Worm (Caenorhabditis elegans) whole organism, L3 larva: ENCODE results near the gene emb-1.

ENCODE experiments used
- fos-1 ChIP-seq: fragments of 150-350 bp; optimal IDR thresholded peaks from 2 replicates; lab custom pipeline; 2014; ENCODE audit warnings: missing biosample characterization, missing genetic modification characterization
- mdl-1 ChIP-seq: fragments of 150-350 bp; optimal IDR thresholded peaks from 2 replicates; lab custom pipeline; 2014; ENCODE audit warnings: missing biosample characterization, missing genetic modification characterization
- nfya-1 ChIP-seq: sonication (generic microtip); optimal IDR thresholded peaks from 2 replicates; lab custom pipeline; 2017; ENCODE audit warnings: missing genetic modification characterization, mild to moderate bottlenecking, missing compliant biosample characterization, antibody characterized with exemption, moderate library complexity; ENCODE audit not compliant: insufficient read depth
- nhr-76 ChIP-seq: fragments of 150-350 bp; sonication (generic microtip); optimal IDR thresholded peaks from 5 replicates; lab custom pipeline; 2014; ENCODE audit warnings: missing biosample characterization, missing genetic modification characterization
- pha-4 ChIP-seq: fragments of 150-350 bp; optimal IDR thresholded peaks from 2 replicates; lab custom pipeline; 2014; ENCODE audit warnings: missing biosample characterization, missing genetic modification reagents, missing genetic modification characterization
- sea-2 ChIP-seq: fragments of 150-350 bp; sonication (generic microtip); optimal IDR thresholded peaks from 4 replicates; lab custom pipeline; 2014; ENCODE audit warnings: missing biosample characterization, missing genetic modification reagents, missing genetic modification characterization
- unc-39 ChIP-seq: sonication (generic microtip); optimal IDR thresholded peaks from 4 replicates; lab custom pipeline; 2017; ENCODE audit warnings: missing biosample characterization, missing genetic modification characterization
- unc-62 ChIP-seq: fragments of 150-350 bp; sonication (generic microtip); optimal IDR thresholded peaks from 4 replicates; lab custom pipeline; 2014; ENCODE audit warnings: missing biosample characterization, missing genetic modification reagents, missing genetic modification characterization

ce11 chrIII:5125759-5126158 lies 47.5 kb upstream of the emb-1 start:
- TF ChIP-seq sea-2 (GFP tag; lab: Kevin White, UChicago), result no peak
- TF ChIP-seq unc-62 (GFP tag; lab: Kevin White, UChicago), result no peak
- no peak for TF ChIP-seq nfya-1 (tag; lab: Kevin White, UChicago)
- no peak for TF ChIP-seq fos-1 (tag; lab: Kevin White, UChicago)
- no peak for TF ChIP-seq mdl-1 (tag; lab: Kevin White, UChicago)
- no peak for TF ChIP-seq unc-39 (tag; lab: Kevin White, UChicago)
- no peak for TF ChIP-seq pha-4 (tag; lab: Kevin White, UChicago)
- no peak for TF ChIP-seq nhr-76 (tag; lab: Kevin White, UChicago)
